Worm (Caenorhabditis elegans): ENCODE data around the gene ubc-15.

DNA sequence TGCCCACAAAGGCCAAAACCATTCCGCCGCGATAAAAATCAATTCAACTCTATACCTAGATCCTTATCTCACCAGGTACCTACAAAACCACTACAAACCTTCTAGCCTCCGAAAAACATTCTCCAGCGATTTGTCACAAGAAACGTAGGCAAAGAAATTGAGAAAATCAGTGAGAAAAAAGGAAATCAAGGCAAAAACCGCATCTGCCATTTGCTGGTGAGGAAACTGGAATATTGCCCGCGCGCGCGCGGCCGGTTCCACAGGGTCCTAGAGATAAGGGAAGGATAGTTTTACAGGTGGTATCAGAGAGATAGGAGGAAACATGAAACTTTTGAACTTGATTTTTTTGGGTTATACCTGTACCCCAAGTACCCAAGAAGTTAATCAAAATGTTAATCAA, 55.8 kb downstream of the ubc-15 start:
- TF ChIP-seq ces-1 (GFP tag; optimal IDR thresholded peaks at IDR 0.05): no peak
- no peak for TF ChIP-seq Y5F2A.4 (GFP tag; optimal IDR thresholded peaks at IDR 0.05)
- no peak for TF ChIP-seq ztf-11 (tag; optimal IDR thresholded peaks at IDR 0.05)
- TF ChIP-seq Y105C5A.15 (GFP tag; IDR thresholded peaks at IDR 0.05): no peak
- TF ChIP-seq fos-1 (tag; optimal IDR thresholded peaks at IDR 0.05): no peak
- no peak for TF ChIP-seq unc-62 (GFP tag; optimal IDR thresholded peaks at IDR 0.05 in 1 of 2)
- TF ChIP-seq unc-62 (tag; optimal IDR thresholded peaks at IDR 0.05): no peak
- no peak for TF ChIP-seq mdt-29 (GFP tag; IDR thresholded peaks at IDR 0.05)
- TF ChIP-seq zag-1 (tag; optimal IDR thresholded peaks at IDR 0.05): no peak
- no peak for TF ChIP-seq ctbp-1 (GFP tag; IDR thresholded peaks at IDR 0.05)
- TF ChIP-seq nhr-28 (tag; optimal IDR thresholded peaks at IDR 0.05): peak; percentile 98
- TF ChIP-seq unc-39 (tag; optimal IDR thresholded peaks at IDR 0.05): no peak
- TF ChIP-seq skn-1 (tag; optimal IDR thresholded peaks at IDR 0.05): no peak
- no peak for TF ChIP-seq snpc-4 (tag; optimal IDR thresholded peaks at IDR 0.05)
- TF ChIP-seq snpc-1.2 (GFP tag; IDR thresholded peaks at IDR 0.05): no peak
